Fruit fly (Drosophila melanogaster): ENCODE measurements around the gene PGRP-SB2.

PGRP-SB2 gene

DNA sequence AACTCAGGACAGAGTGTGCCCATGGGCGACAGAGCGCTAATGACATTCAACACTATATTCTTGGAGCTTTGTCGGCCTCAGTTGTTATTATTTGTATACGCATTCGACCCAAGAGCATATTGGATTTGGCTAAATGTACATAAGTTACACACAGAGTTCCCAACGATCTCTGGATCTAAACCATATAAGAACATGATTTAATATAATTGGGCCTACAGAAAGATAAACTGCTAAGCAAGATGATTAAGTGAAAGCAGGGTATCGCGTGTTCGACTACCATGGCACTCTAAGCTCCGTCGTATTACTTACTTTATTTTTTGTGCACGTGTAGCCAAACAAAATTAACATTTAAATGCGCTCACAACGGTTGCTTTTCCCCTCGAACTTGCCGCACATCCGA is 33.9 kb downstream of the PGRP-SB2 start (continued):
- TF ChIP-seq hkb (optimal IDR thresholded peaks at IDR 0.05) (no peak), hkb (GFP tag; IDR thresholded peaks at IDR 0.05) (no peak), p53 (GFP tag; optimal IDR thresholded peaks at IDR 0.05) (no peak), Bdp1 (GFP tag; optimal IDR thresholded peaks at IDR 0.05) (no peak), eve (GFP tag; optimal IDR thresholded peaks at IDR 0.05) (peak in 1 of 2 experiments; percentile 78), CG9215 (GFP tag; IDR thresholded peaks at IDR 0.05) (no peak), chm (GFP tag; IDR thresholded peaks at IDR 0.05) (peak; percentile 48; the same call in 1 of the 2 replicates), Ravus (GFP tag; IDR thresholded peaks at IDR 0.05) (no peak), HmgZ (tag; optimal IDR thresholded peaks at IDR 0.05) (no peak), sr (GFP tag; IDR thresholded peaks at IDR 0.05) (no peak), E2f1 (GFP tag; IDR thresholded peaks at IDR 0.05) (no peak), CG13123 (GFP tag; optimal IDR thresholded peaks at IDR 0.05) (no peak), CG12744 (GFP tag; optimal IDR thresholded peaks at IDR 0.05) (no peak), CG10959 (GFP tag; IDR thresholded peaks at IDR 0.05) (no peak), CG15073 (GFP tag; optimal IDR thresholded peaks at IDR 0.05) (no peak), sisA (GFP tag; IDR thresholded peaks at IDR 0.05) (0 out of 2 replicates have a peak, but pooled peaks have one; percentile 6), CG31441 (GFP tag; IDR thresholded peaks at IDR 0.05) (peak; percentile 55), CG18262 (tag; optimal IDR thresholded peaks at IDR 0.05) (peak; percentile 57), Nf-YC (tag; optimal IDR thresholded peaks at IDR 0.05) (no peak), CG3281 (GFP tag; optimal IDR thresholded peaks at IDR 0.05) (no peak), CG10565 (GFP tag; optimal IDR thresholded peaks at IDR 0.05) (no peak), CG11456 (GFP tag; IDR thresholded peaks at IDR 0.05) (no peak), oc (tag; optimal IDR thresholded peaks at IDR 0.05) (peak; percentile 51), Side (GFP tag; optimal IDR thresholded peaks at IDR 0.05) (no peak), CG11085 (GFP tag; IDR thresholded peaks at IDR 0.05) (no peak), org-1 (GFP tag; optimal IDR thresholded peaks at IDR 0.05) (no peak), pita (GFP tag; optimal IDR thresholded peaks at IDR 0.05) (no peak), Sry-β (GFP tag; optimal IDR thresholded peaks at IDR 0.05) (no peak), lilli (GFP tag; optimal IDR thresholded peaks at IDR 0.05) (peak; percentile 35), dmrt99B (tag; optimal IDR thresholded peaks at IDR 0.05) (peak; percentile 57), CG17829 (tag; optimal IDR thresholded peaks at IDR 0.05) (peak; percentile 14), usp (GFP tag; optimal IDR thresholded peaks at IDR 0.05) (no peak), CG14014 (GFP tag; IDR thresholded peaks at IDR 0.05) (no peak), jumu (GFP tag; optimal IDR thresholded peaks at IDR 0.05) (peak; percentile 30), sens (GFP tag) (peak; percentile 92), jing (GFP tag; optimal IDR thresholded peaks at IDR 0.05) (peak; percentile 18), bsh (GFP tag; optimal IDR thresholded peaks at IDR 0.05) (peak in 1 of 2 experiments; percentile 81), CG30431 (GFP tag; optimal IDR thresholded peaks at IDR 0.05) (peak; percentile 12), fd3F (GFP tag; optimal IDR thresholded peaks at IDR 0.05) (no peak), Stat92E (GFP tag; optimal IDR thresholded peaks at IDR 0.05) (no peak), CG18011 (GFP tag; optimal IDR thresholded peaks at IDR 0.05) (no peak), Sin3A (optimal IDR thresholded peaks at IDR 0.05) (no peak), CG18599 (GFP tag; optimal IDR thresholded peaks at IDR 0.05) (no peak), CG4707 (GFP tag; optimal IDR thresholded peaks at IDR 0.05) (no peak), CG17385 (GFP tag; optimal IDR thresholded peaks at IDR 0.05) (peak; percentile 27), CG13424 (tag; optimal IDR thresholded peaks at IDR 0.05) (peak; percentile 20), Jarid2 (GFP tag; optimal IDR thresholded peaks at IDR 0.05) (no peak), HLHmδ (GFP tag; optimal IDR thresholded peaks at IDR 0.05) (no peak), D (optimal IDR thresholded peaks at IDR 0.05) (no peak), D (GFP tag; optimal IDR thresholded peaks at IDR 0.05) (peak; percentile 42), CG16815 (GFP tag; optimal IDR thresholded peaks at IDR 0.05) (no peak), CG12071 (GFP tag; optimal IDR thresholded peaks at IDR 0.05) (peak; percentile 18), pfk (GFP tag; optimal IDR thresholded peaks at IDR 0.05) (no peak)
